Worm (Caenorhabditis elegans) whole organism, L1 larva: ENCODE data around the gene mttu-1.

Experiments
- C04F5.9 ChIP-seq: sonication (generic microtip); optimal IDR thresholded peaks from 2 replicates; lab custom pipeline; 2016; ENCODE audit warnings: missing genetic modification characterization, missing compliant biosample characterization
- ama-1 ChIP-seq: fragments of 150-350 bp; optimal IDR thresholded peaks from 2 replicates; lab custom pipeline; 2014
- ceh-63 ChIP-seq: fragments of 200-800 bp; sonication (Bioruptor generic); optimal IDR thresholded peaks from 2 replicates; lab custom pipeline; 2018; ENCODE audit warnings: mild to moderate bottlenecking, missing genetic modification characterization, missing compliant biosample characterization
- fos-1 ChIP-seq: fragments of 150-350 bp; optimal IDR thresholded peaks from 2 replicates; lab custom pipeline; 2014; ENCODE audit warnings: missing biosample characterization, missing genetic modification characterization
- lin-15B ChIP-seq: fragments of 150-350 bp; sonication (generic microtip); optimal IDR thresholded peaks from 3 replicates; lab custom pipeline; 2014; ENCODE audit warnings: missing biosample characterization, missing genetic modification characterization
- lin-35 ChIP-seq, 2 experiments: fragments of 150-350 bp; optimal IDR thresholded peaks; 2 replicates each; lab custom pipeline; 2014; ENCODE audit warnings: missing biosample characterization in 2 of 2, missing genetic modification characterization in 2 of 2, missing genetic modification reagents in 2 of 2
- lsy-2 ChIP-seq, 2 experiments: fragments of 150-350 bp; optimal IDR thresholded peaks; 2 replicates each; lab custom pipeline; 2014; ENCODE audit warnings: missing biosample characterization in 2 of 2, missing genetic modification characterization in 2 of 2
- mdl-1 ChIP-seq, 2 experiments: fragments of 150-350 bp; optimal IDR thresholded peaks; 2 replicates each; lab custom pipeline; 2014 to 2017; ENCODE audit warnings: missing biosample characterization in 2 of 2, missing genetic modification characterization in 2 of 2, inconsistent platforms in 1 of 2
- nhr-47 ChIP-seq: sonication (generic microtip); optimal IDR thresholded peaks from 2 replicates; lab custom pipeline; 2016; ENCODE audit warnings: mild to moderate bottlenecking, missing genetic modification characterization, moderate library complexity, missing compliant biosample characterization
- nhr-76 ChIP-seq: sonication (generic microtip); optimal IDR thresholded peaks from 2 replicates; lab custom pipeline; 2017; ENCODE audit warnings: missing biosample characterization, missing genetic modification characterization
- xbp-1 ChIP-seq: sonication (generic microtip); optimal IDR thresholded peaks from 2 replicates; lab custom pipeline; 2016; ENCODE audit warnings: missing genetic modification characterization, missing compliant biosample characterization

DNA sequence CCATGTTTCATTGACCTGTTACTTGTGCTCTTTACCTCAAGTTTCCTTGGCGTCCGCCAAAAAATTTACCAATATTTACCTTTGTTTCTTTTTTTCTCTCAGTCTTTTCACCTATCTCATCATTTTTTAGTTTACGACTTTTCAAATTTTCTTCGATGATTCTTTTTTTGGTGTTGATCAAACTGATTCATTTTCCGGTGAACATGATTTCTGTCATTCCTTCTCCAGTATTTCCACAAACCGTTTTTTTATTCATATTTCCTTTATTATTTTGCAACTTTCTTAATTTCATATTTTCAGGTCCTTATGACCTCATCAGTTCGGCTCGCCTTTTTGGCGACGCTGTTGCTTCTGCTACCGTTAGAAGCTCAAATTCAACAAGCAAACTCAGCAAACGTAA lies 9.2 kb downstream of the mttu-1 start, which contains the start of gene F54D1.6:
- TF ChIP-seq xbp-1 (tag; lab: Kevin White, UChicago): no peak
- TF ChIP-seq fos-1: no peak
- TF ChIP-seq nhr-47 (tag; lab: Kevin White, UChicago): no peak
- no peak for TF ChIP-seq ceh-63 (GFP tag; lab: Kevin White, UChicago)
- TF ChIP-seq ama-1 (lab: Kevin White, UChicago): no peak
- TF ChIP-seq lsy-2 (tag; optimal IDR thresholded peaks at IDR 0.05; lab: Kevin White, UChicago): no peak
- TF ChIP-seq lin-15B (tag; lab: Kevin White, UChicago): no peak
- no peak for TF ChIP-seq nhr-76 (tag; lab: Kevin White, UChicago)
- TF ChIP-seq lin-35 (GFP tag; optimal IDR thresholded peaks at IDR 0.05; lab: Kevin White, UChicago): no peak
- no peak for TF ChIP-seq C04F5.9 (tag; lab: Kevin White, UChicago)
- TF ChIP-seq mdl-1 (tag; optimal IDR thresholded peaks at IDR 0.05; lab: Kevin White, UChicago): no peak
